Worm (Caenorhabditis elegans): Measurements from ENCODE around the gene Y73B6BL.37.

Gene Y73B6BL.37

ce11 chrIV:6517859-6518258, 30.7 kb downstream of the Y73B6BL.37 start, which contains the start of gene C01G5.7:
TSS of gene C01G5.7 (plus strand) at chrIV:6518159.
- TF ChIP-seq nhr-12 (tag; optimal IDR thresholded peaks at IDR 0.05) (no peak), nhr-21 (tag; optimal IDR thresholded peaks at IDR 0.05) (no peak), sem-4 (tag; optimal IDR thresholded peaks at IDR 0.05) (no peak), nhr-237 (tag; optimal IDR thresholded peaks at IDR 0.05) (no peak), lin-39 (tag; optimal IDR thresholded peaks at IDR 0.05) (no peak), lin-13 (GFP tag; optimal IDR thresholded peaks at IDR 0.05) (no peak)

- peak; percentile 43 for TF ChIP-seq fos-1 (tag; optimal IDR thresholded peaks at IDR 0.05)
- no peak for TF ChIP-seq snpc-4 (tag; optimal IDR thresholded peaks at IDR 0.05)
Observed at ce11 chrIV:6519593-6519992, 32.4 kb downstream of the Y73B6BL.37 start, which contains the start of gene C01G5.9. TSS of gene C01G5.9 (plus strand) at chrIV:6519893.

ce11 chrIV:6522305-6522917, 35.3 kb downstream of the Y73B6BL.37 start, which contains the start of gene ddi-1:
TSS of gene ddi-1 (plus strand) at chrIV:6522867.
- TF ChIP-seq F13H6.1 (tag; optimal IDR thresholded peaks at IDR 0.05) (no peak), nhr-77 (tag; optimal IDR thresholded peaks at IDR 0.05) (no peak), unc-62 (GFP tag; optimal IDR thresholded peaks at IDR 0.05) (no peak), R02D3.7 (tag; optimal IDR thresholded peaks at IDR 0.05) (no peak), ztf-11 (tag; optimal IDR thresholded peaks at IDR 0.05) (no peak), sma-3 (GFP tag; optimal IDR thresholded peaks at IDR 0.05) (no peak), ZK546.5 (tag; optimal IDR thresholded peaks at IDR 0.05) (no peak), nhr-25 (tag; optimal IDR thresholded peaks at IDR 0.05) (no peak), dmd-4 (tag; optimal IDR thresholded peaks at IDR 0.05) (no peak), ztf-1 (GFP tag; conservative IDR thresholded peaks at IDR 0.05) (no peak), lin-11 (tag; optimal IDR thresholded peaks at IDR 0.05) (no peak), ama-1 (optimal IDR thresholded peaks at IDR 0.05) (no peak), ztf-4 (tag; optimal IDR thresholded peaks at IDR 0.05) (no peak), nhr-21 (tag; optimal IDR thresholded peaks at IDR 0.05) (no peak), nhr-237 (tag; optimal IDR thresholded peaks at IDR 0.05) (no peak), mbf-1 (tag; optimal IDR thresholded peaks at IDR 0.05) (no peak), nhr-23 (tag; optimal IDR thresholded peaks at IDR 0.05) (no peak), lin-39 (tag; optimal IDR thresholded peaks at IDR 0.05) (no peak), unc-39 (tag; optimal IDR thresholded peaks at IDR 0.05) (no peak), unc-55 (GFP tag; optimal IDR thresholded peaks at IDR 0.05) (no peak)

ce11 chrIV:6523773-6524172, 36.6 kb downstream of the Y73B6BL.37 start:
- no peak for TF ChIP-seq fos-1 (tag; optimal IDR thresholded peaks at IDR 0.05)
- TF ChIP-seq aly-2 (tag; optimal IDR thresholded peaks at IDR 0.05) = no peak
- no peak for TF ChIP-seq nhr-25 (tag; optimal IDR thresholded peaks at IDR 0.05)
- no peak for TF ChIP-seq unc-62 (GFP tag; optimal IDR thresholded peaks at IDR 0.05)
- TF ChIP-seq mdl-1 (tag; optimal IDR thresholded peaks at IDR 0.05) = no peak
- no peak for TF ChIP-seq peb-1 (tag; optimal IDR thresholded peaks at IDR 0.05)

- TF ChIP-seq sem-4 (tag; optimal IDR thresholded peaks at IDR 0.05) (no peak), C34F6.9 (tag; optimal IDR thresholded peaks at IDR 0.05) (no peak), snpc-4 (tag; optimal IDR thresholded peaks at IDR 0.05) (no peak), elt-3 (tag; optimal IDR thresholded peaks at IDR 0.05) (no peak), ceh-16 (tag; optimal IDR thresholded peaks at IDR 0.05) (no peak), lin-39 (tag; optimal IDR thresholded peaks at IDR 0.05) (no peak), nhr-21 (tag; optimal IDR thresholded peaks at IDR 0.05) (no peak), lin-13 (GFP tag; optimal IDR thresholded peaks at IDR 0.05) (no peak), gmeb-1 (tag; optimal IDR thresholded peaks at IDR 0.05) (no peak), nhr-6 (tag; optimal IDR thresholded peaks at IDR 0.05) (no peak), sma-3 (GFP tag; optimal IDR thresholded peaks at IDR 0.05) (no peak), dmd-4 (tag; optimal IDR thresholded peaks at IDR 0.05) (no peak), ZK546.5 (tag; optimal IDR thresholded peaks at IDR 0.05) (no peak), nhr-10 (tag; optimal IDR thresholded peaks at IDR 0.05) (no peak), sma-9 (GFP tag; optimal IDR thresholded peaks at IDR 0.05) (no peak), sma-9 (tag; optimal IDR thresholded peaks at IDR 0.05) (no peak), unc-62 (GFP tag; optimal IDR thresholded peaks at IDR 0.05) (no peak)
Observed at ce11 chrIV:6524531-6524930, 37.4 kb downstream of the Y73B6BL.37 start, which contains the start of gene C01G5.5. TSS of gene C01G5.5 (plus strand) at chrIV:6524610.

Data from whole organism, L2 larva.